Fruit fly (Drosophila melanogaster): Measurements from ENCODE around the gene Mnat9.
A peak's percentile ranks its signal among the peaks of the same experiment; 100 is the strongest.

Mnat9 gene

dm6 chr3R:31571885-31572292 lies 44.1 kb downstream of the Mnat9 start, which contains the start of gene gammaCOP (continued):
- no peak for TF ChIP-seq GATAe (GFP tag; conservative IDR thresholded peaks at IDR 0.05)
- peak; percentile 80 for TF ChIP-seq hb (GFP tag; IDR thresholded peaks at IDR 0.05; ENCODE audit: partially characterized antibody)
- TF ChIP-seq unc-4 (GFP tag; IDR thresholded peaks at IDR 0.05; ENCODE audit: partially characterized antibody): peak; percentile 94
- TF ChIP-seq lmd (GFP tag; IDR thresholded peaks at IDR 0.05): no peak
- TF ChIP-seq usp (GFP tag; optimal IDR thresholded peaks at IDR 0.05): no peak
- TF ChIP-seq CG12942 (GFP tag; optimal IDR thresholded peaks at IDR 0.05): no peak
- TF ChIP-seq CG13775 (GFP tag; optimal IDR thresholded peaks at IDR 0.05): no peak
- TF ChIP-seq Hand (GFP tag; optimal IDR thresholded peaks at IDR 0.05): no peak
- TF ChIP-seq Oli (tag; optimal IDR thresholded peaks at IDR 0.05): no peak

- TF ChIP-seq ewg (GFP tag; optimal IDR thresholded peaks at IDR 0.05) (peak; percentile 35), bcd (GFP tag; optimal IDR thresholded peaks at IDR 0.05) (peak; percentile 18), p53 (GFP tag; optimal IDR thresholded peaks at IDR 0.05) (no peak), ase (GFP tag; IDR thresholded peaks at IDR 0.05) (peak; percentile 48; the same call in 1 of the 3 replicates), Ets65A (GFP tag) (peak; percentile 9), CG18476 (GFP tag; optimal IDR thresholded peaks at IDR 0.05) (peak; percentile 16), trem (tag; optimal IDR thresholded peaks at IDR 0.05) (no peak), pum (GFP tag; optimal IDR thresholded peaks at IDR 0.05) (peak; percentile 41), Oli (tag; optimal IDR thresholded peaks at IDR 0.05) (peak; percentile 60), CG7963 (GFP tag; IDR thresholded peaks at IDR 0.05; ENCODE audit: partially characterized antibody) (no peak), gce (GFP tag; IDR thresholded peaks at IDR 0.05) (peak; percentile 71; the same call in 1 of the 3 replicates), Rfx (GFP tag; IDR thresholded peaks at IDR 0.05) (peak; percentile 40; the same call in 1 of the 2 replicates), CG3726 (GFP tag; IDR thresholded peaks at IDR 0.05) (peak; percentile 9; the same call in 1 of the 3 replicates), slou (GFP tag; optimal IDR thresholded peaks at IDR 0.05) (no peak), nom (GFP tag; optimal IDR thresholded peaks at IDR 0.05) (peak; percentile 30), CG3163 (GFP tag; optimal IDR thresholded peaks at IDR 0.05) (no peak), dpn (GFP tag; optimal IDR thresholded peaks at IDR 0.05) (peak; percentile 18 to 32), CG9727 (GFP tag; optimal IDR thresholded peaks at IDR 0.05) (peak; percentile 52), grau (tag; optimal IDR thresholded peaks at IDR 0.05) (peak; percentile 39), CG2202 (tag; optimal IDR thresholded peaks at IDR 0.05) (peak; percentile 40), lmd (GFP tag; IDR thresholded peaks at IDR 0.05) (peak; percentile 65), CG5953 (GFP tag; IDR thresholded peaks at IDR 0.05) (peak; percentile 50; the same call in 1 of the 2 replicates), PHDP (tag; optimal IDR thresholded peaks at IDR 0.05) (peak; percentile 21), CG14050 (GFP tag; IDR thresholded peaks at IDR 0.05) (0 out of 3 replicates have a peak, but pooled peaks have one; percentile 29), Side (GFP tag; optimal IDR thresholded peaks at IDR 0.05) (no peak), CG3995 (GFP tag; optimal IDR thresholded peaks at IDR 0.05) (no peak), Ptx1 (GFP tag; IDR thresholded peaks at IDR 0.05) (peak; percentile 50), Asciz (GFP tag; optimal IDR thresholded peaks at IDR 0.05) (peak; percentile 11), lov (optimal IDR thresholded peaks at IDR 0.05) (no peak), lov (GFP tag; IDR thresholded peaks at IDR 0.05) (peak; percentile 58; the same call in 1 of the 3 replicates), tgo (GFP tag; IDR thresholded peaks at IDR 0.05) (peak; percentile 69), Eip74EF (GFP tag; optimal IDR thresholded peaks at IDR 0.05) (peak in 1 of 2 experiments; percentile 52), Xbp1 (GFP tag; optimal IDR thresholded peaks at IDR 0.05) (peak; percentile 27), CG6254 (GFP tag; optimal IDR thresholded peaks at IDR 0.05) (no peak), Abd-B (GFP tag; optimal IDR thresholded peaks at IDR 0.05) (peak; percentile 73), CG6654 (GFP tag; optimal IDR thresholded peaks at IDR 0.05) (peak; percentile 18), wek (GFP tag; optimal IDR thresholded peaks at IDR 0.05) (no peak), oc (tag; optimal IDR thresholded peaks at IDR 0.05) (peak; percentile 59), CG18262 (tag; optimal IDR thresholded peaks at IDR 0.05) (peak; percentile 70), ara (GFP tag; IDR thresholded peaks at IDR 0.05) (peak; percentile 80; the same call in 1 of the 2 replicates), ap (GFP tag; IDR thresholded peaks at IDR 0.05) (0 out of 2 replicates have a peak, but pooled peaks have one; percentile 44), CG4730 (GFP tag; IDR thresholded peaks at IDR 0.05) (peak; percentile 53)
Observed at dm6 chr3R:31566738-31567137, 49.2 kb downstream of the Mnat9 start.

All from whole organism, embryonic.